Fruit fly (Drosophila melanogaster) whole organism, embryonic: Measurements from ENCODE around the gene Sec8.
A peak's percentile ranks its signal among the peaks of the same experiment; 100 is the strongest.

ENCODE experiments used
- C15 ChIP-seq: fragments of 200-800 bp; sonication (Bioruptor generic); IDR thresholded peaks from 3 replicates; pipeline ENCODE4 v1.3.6; 2022; ENCODE audit warnings: missing biosample characterization, missing genetic modification characterization
- CG10209 ChIP-seq: fragments of 200-800 bp; sonication (Bioruptor generic); optimal IDR thresholded peaks from 3 replicates; lab custom pipeline; 2017; ENCODE audit warnings: missing biosample characterization, mild to moderate bottlenecking, missing genetic modification characterization, missing genetic modification reagents
- CG10543 ChIP-seq: fragments of 200-800 bp; sonication (Bioruptor generic); optimal IDR thresholded peaks from 3 replicates; lab custom pipeline; 2017; ENCODE audit warnings: missing biosample characterization, mild to moderate bottlenecking, missing genetic modification characterization, moderate library complexity
- CG10654 ChIP-seq: fragments of 200-800 bp; sonication (Bioruptor generic); optimal IDR thresholded peaks from 2 replicates; lab custom pipeline; 2016; ENCODE audit warnings: missing biosample characterization, missing genetic modification characterization
- CG15011 ChIP-seq: fragments of 200-800 bp; sonication (Bioruptor generic); optimal IDR thresholded peaks from 3 replicates; lab custom pipeline; 2018; ENCODE audit warnings: missing biosample characterization, mild to moderate bottlenecking, missing genetic modification characterization
- CG1647 ChIP-seq: fragments of 200-800 bp; sonication (Bioruptor generic); optimal IDR thresholded peaks from 3 replicates; lab custom pipeline; 2016; ENCODE audit warnings: missing biosample characterization, missing genetic modification characterization
- CG16779 ChIP-seq: fragments of 200-800 bp; sonication (Bioruptor generic); IDR thresholded peaks from 2 replicates; pipeline ENCODE4 v1.3.6; 2022; ENCODE audit warnings: missing biosample characterization, missing genetic modification characterization
- CG16815 ChIP-seq: fragments of 200-800 bp; sonication (Bioruptor generic); optimal IDR thresholded peaks from 3 replicates; lab custom pipeline; 2017; ENCODE audit warnings: missing biosample characterization, mild to moderate bottlenecking, missing genetic modification characterization
- CG17328 ChIP-seq: fragments of 200-800 bp; sonication (Bioruptor generic); IDR thresholded peaks from 2 replicates; pipeline ENCODE4 v1.3.6; 2022; ENCODE audit warnings: missing biosample characterization, missing genetic modification characterization
- CG32772 ChIP-seq: fragments of 200-800 bp; sonication (Bioruptor generic); IDR thresholded peaks from 2 replicates; pipeline ENCODE4 v1.3.6; 2022; ENCODE audit warnings: missing biosample characterization, missing genetic modification characterization
- CG3407 ChIP-seq: fragments of 200-800 bp; sonication (Bioruptor generic); optimal IDR thresholded peaks from 2 replicates; lab custom pipeline; 2018; ENCODE audit warnings: missing biosample characterization, mild to moderate bottlenecking, missing genetic modification characterization
- CG34422 ChIP-seq: fragments of 200-800 bp; sonication (Bioruptor generic); IDR thresholded peaks from 3 replicates; pipeline ENCODE4 v1.3.6; 2022; ENCODE audit warnings: missing biosample characterization, missing genetic modification characterization
- CG4360 ChIP-seq: fragments of 200-800 bp; sonication (Bioruptor generic); IDR thresholded peaks from 2 replicates; pipeline ENCODE4 v1.3.6; 2022; ENCODE audit warnings: missing biosample characterization, missing genetic modification characterization
- CG43689 ChIP-seq: fragments of 200-800 bp; sonication (Bioruptor generic); IDR thresholded peaks from 2 replicates; pipeline ENCODE4 v1.3.6; 2022; ENCODE audit warnings: missing biosample characterization, missing genetic modification characterization
- CG6765 ChIP-seq: fragments of 200-800 bp; sonication (Bioruptor generic); optimal IDR thresholded peaks from 3 replicates; lab custom pipeline; 2017; ENCODE audit warnings: missing biosample characterization, mild to moderate bottlenecking, missing genetic modification characterization
- CG8944 ChIP-seq: fragments of 200-800 bp; sonication (Bioruptor generic); optimal IDR thresholded peaks from 3 replicates; lab custom pipeline; 2016; ENCODE audit warnings: missing biosample characterization, missing genetic modification characterization
- CHES-1-like ChIP-seq: fragments of 200-800 bp; sonication (Bioruptor generic); optimal IDR thresholded peaks from 2 replicates; lab custom pipeline; 2016; ENCODE audit warnings: missing biosample characterization, missing genetic modification characterization
- Deaf1 ChIP-seq: fragments of 200-800 bp; optimal IDR thresholded peaks from 3 replicates; lab custom pipeline; 2019; ENCODE audit warnings: missing biosample characterization, mild to moderate bottlenecking, missing genetic modification characterization, moderate library complexity
- Dip2 ChIP-seq: fragments of 200-800 bp; sonication (Bioruptor generic); IDR thresholded peaks from 2 replicates; pipeline ENCODE4 v1.3.6; 2022; ENCODE audit warnings: missing biosample characterization, missing genetic modification characterization
- E2f2 ChIP-seq: fragments of 200-800 bp; sonication (Bioruptor generic); IDR thresholded peaks from 2 replicates; pipeline ENCODE4 v1.3.6; 2022; ENCODE audit warnings: missing biosample characterization, missing genetic modification characterization
- Ets97D ChIP-seq: fragments of 200-800 bp; sonication (Bioruptor generic); optimal IDR thresholded peaks from 3 replicates; lab custom pipeline; 2016; ENCODE audit warnings: missing biosample characterization, missing genetic modification characterization
- MESR4 ChIP-seq: fragments of 200-800 bp; sonication (Bioruptor generic); optimal IDR thresholded peaks from 2 replicates; lab custom pipeline; 2018; ENCODE audit warnings: missing biosample characterization, mild to moderate bottlenecking, missing genetic modification characterization, moderate library complexity
- MTF-1 ChIP-seq: fragments of 200-800 bp; sonication (Bioruptor generic); optimal IDR thresholded peaks from 2 replicates; lab custom pipeline; 2018; ENCODE audit warnings: missing biosample characterization, mild to moderate bottlenecking, missing genetic modification characterization, borderline replicate concordance
- Mad ChIP-seq: fragments of 200-800 bp; sonication (Bioruptor generic); optimal IDR thresholded peaks from 2 replicates; lab custom pipeline; 2016; ENCODE audit warnings: missing biosample characterization, missing genetic modification characterization
- Meics ChIP-seq: fragments of 200-800 bp; sonication (Bioruptor generic); optimal IDR thresholded peaks from 2 replicates; lab custom pipeline; 2017; ENCODE audit warnings: missing biosample characterization, mild to moderate bottlenecking, missing genetic modification characterization
- Nf-YC ChIP-seq: fragments of 200-800 bp; optimal IDR thresholded peaks from 3 replicates; lab custom pipeline; 2019; ENCODE audit warnings: missing biosample characterization, mild to moderate bottlenecking, missing genetic modification characterization, moderate library complexity
- Vsx1 ChIP-seq: fragments of 200-800 bp; sonication (Bioruptor generic); optimal IDR thresholded peaks from 2 replicates; lab custom pipeline; 2017; ENCODE audit warnings: missing biosample characterization, mild to moderate bottlenecking, missing genetic modification characterization, missing genetic modification reagents
- YL-1 ChIP-seq: fragments of 200-800 bp; sonication (Bioruptor generic); optimal IDR thresholded peaks from 3 replicates; lab custom pipeline; 2017; ENCODE audit warnings: missing biosample characterization, mild to moderate bottlenecking, missing genetic modification characterization
- ab ChIP-seq: fragments of 200-800 bp; sonication (Bioruptor generic); optimal IDR thresholded peaks from 2 replicates; lab custom pipeline; 2016; ENCODE audit warnings: missing biosample characterization, missing genetic modification characterization
- ac ChIP-seq: fragments of 200-800 bp; sonication (Bioruptor generic); optimal IDR thresholded peaks from 3 replicates; lab custom pipeline; 2017; ENCODE audit warnings: missing biosample characterization, mild to moderate bottlenecking, missing genetic modification characterization
- cad ChIP-seq: fragments of >200 bp; optimal IDR thresholded peaks from 2 replicates; lab custom pipeline; 2017; ENCODE audit warnings: missing biosample characterization, missing genetic modification characterization
- cato ChIP-seq: fragments of 200-800 bp; sonication (Bioruptor generic); optimal IDR thresholded peaks from 2 replicates; lab custom pipeline; 2016; ENCODE audit warnings: missing biosample characterization, missing genetic modification characterization, borderline replicate concordance
- dpn ChIP-seq, 2 experiments: fragments of 200-800 bp; sonication (Bioruptor generic); optimal IDR thresholded peaks; 3 replicates each; lab custom pipeline; 2016; ENCODE audit warnings: missing biosample characterization in 2 of 2, missing genetic modification characterization in 2 of 2
- fru ChIP-seq: fragments of >200 bp; optimal IDR thresholded peaks from 2 replicates; lab custom pipeline; 2017
- fu2 ChIP-seq: fragments of 200-800 bp; sonication (Bioruptor generic); optimal IDR thresholded peaks from 2 replicates; lab custom pipeline; 2016; ENCODE audit warnings: missing biosample characterization, missing genetic modification characterization
- grn ChIP-seq: fragments of 200-800 bp; sonication (Bioruptor generic); optimal IDR thresholded peaks from 3 replicates; lab custom pipeline; 2017; ENCODE audit warnings: missing biosample characterization, missing genetic modification characterization
- hb ChIP-seq: fragments of 200-800 bp; sonication (Bioruptor generic); IDR thresholded peaks from 3 replicates; pipeline ENCODE4 v1.3.6; 2022; ENCODE audit warnings: missing biosample characterization, missing genetic modification characterization; ENCODE audit not compliant: partially characterized antibody
- jing ChIP-seq: fragments of 200-800 bp; sonication (Bioruptor generic); optimal IDR thresholded peaks from 2 replicates; lab custom pipeline; 2018; ENCODE audit warnings: missing biosample characterization, mild to moderate bottlenecking, missing genetic modification characterization
- jumu ChIP-seq: fragments of 200-800 bp; sonication (Bioruptor generic); optimal IDR thresholded peaks from 3 replicates; lab custom pipeline; 2016; ENCODE audit warnings: missing biosample characterization, missing genetic modification characterization
- lilli ChIP-seq: fragments of 200-800 bp; sonication (Bioruptor generic); optimal IDR thresholded peaks from 3 replicates; lab custom pipeline; 2016; ENCODE audit warnings: missing biosample characterization, missing genetic modification characterization
- pan ChIP-seq, 4 experiments: fragments of >200 bp in 3 of 4; fragments of 200-800 bp in 1 of 4; sonication (Bioruptor generic) in 1 of 4; optimal IDR thresholded peaks in 3 of 4; IDR thresholded peaks in 1 of 4; 2 replicates each; pipeline versions ENCODE4 v1.3.6 to Lab custom; 2017 to 2022; ENCODE audit warnings: missing biosample characterization in 2 of 4, missing genetic modification characterization in 2 of 4, mixed read lengths in 1 of 4
- prd ChIP-seq, 3 experiments: fragments of >200 bp in 2 of 3; fragments of 200-800 bp in 1 of 3; sonication (Bioruptor generic) in 1 of 3; optimal IDR thresholded peaks in 2 of 3; IDR thresholded peaks in 1 of 3; 2 replicates in 2 of 3; 3 replicates in 1 of 3; pipeline versions ENCODE4 v1.3.6 to Lab custom; 2017 to 2022; ENCODE audit warnings: missing biosample characterization in 1 of 3, missing genetic modification characterization in 1 of 3
- pum ChIP-seq: fragments of 200-800 bp; sonication (Bioruptor generic); optimal IDR thresholded peaks from 2 replicates; lab custom pipeline; 2016; ENCODE audit warnings: missing biosample characterization, missing genetic modification characterization
- pzg ChIP-seq: fragments of 200-800 bp; sonication (Bioruptor generic); optimal IDR thresholded peaks from 3 replicates; lab custom pipeline; 2018; ENCODE audit warnings: missing biosample characterization, mild to moderate bottlenecking, missing genetic modification characterization, moderate library complexity
- sc ChIP-seq, 3 experiments: fragments of >200 bp in 2 of 3; fragments of 200-800 bp in 1 of 3; sonication (Bioruptor generic) in 1 of 3; optimal IDR thresholded peaks; 2 replicates in 2 of 3; 3 replicates in 1 of 3; lab custom pipeline; 2017; ENCODE audit warnings: mild to moderate bottlenecking in 1 of 3, missing biosample characterization in 1 of 3, missing genetic modification characterization in 1 of 3, missing genetic modification reagents in 1 of 3
- zen ChIP-seq: fragments of 200-800 bp; sonication (Bioruptor generic); optimal IDR thresholded peaks from 3 replicates; lab custom pipeline; 2018; ENCODE audit warnings: missing biosample characterization, mild to moderate bottlenecking, missing genetic modification characterization, moderate library complexity
- zfh2 ChIP-seq: fragments of 200-800 bp; sonication (Bioruptor generic); optimal IDR thresholded peaks from 2 replicates; lab custom pipeline; 2016; ENCODE audit warnings: missing biosample characterization, missing genetic modification characterization

The Sec8 gene

DNA sequence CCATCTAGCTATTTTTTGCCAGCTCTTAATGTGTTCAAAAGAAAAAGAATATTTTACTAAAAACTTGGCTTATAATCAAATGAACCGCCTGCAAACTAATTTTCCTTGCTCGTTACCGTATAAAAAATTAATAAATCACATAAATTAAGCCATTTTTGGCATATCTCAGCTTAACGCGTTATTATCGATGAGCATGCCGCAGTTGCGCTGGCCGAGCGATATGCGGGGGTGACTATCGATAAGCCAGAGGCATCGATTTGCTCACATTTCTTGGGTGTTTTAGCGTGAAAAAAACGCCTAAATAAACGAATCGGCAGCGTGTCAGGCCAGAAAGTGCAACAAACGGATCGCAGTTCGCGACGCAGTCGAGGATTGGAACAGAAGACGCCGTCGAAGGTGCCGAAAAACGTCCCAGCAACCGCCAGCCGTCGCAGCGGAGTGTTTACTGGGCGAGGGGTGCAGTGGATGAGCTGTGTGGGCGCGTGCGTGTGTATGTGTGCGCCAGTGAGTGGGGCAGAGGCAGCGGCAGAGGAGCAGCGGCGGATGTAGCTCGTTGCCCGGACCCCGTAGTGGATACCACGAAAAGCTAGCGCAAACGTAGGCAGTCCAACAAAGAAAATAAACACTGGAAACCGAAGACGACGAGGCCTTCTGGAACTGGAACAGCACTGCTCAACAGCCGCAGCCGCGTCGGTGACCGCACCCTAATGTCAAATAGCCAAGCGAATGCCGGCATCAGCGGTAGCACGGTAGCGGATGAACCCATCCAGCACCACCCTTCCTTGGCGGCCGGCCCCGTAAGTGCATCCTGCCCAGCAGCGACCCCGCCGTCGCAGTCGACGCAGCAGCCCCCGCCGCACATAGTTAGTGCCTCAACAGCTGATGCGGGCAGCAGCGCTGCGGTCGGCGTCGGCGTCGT lies 16.3 kb downstream of the Sec8 start, which contains the start of the genes Sym and Madm (continued):
- peak; percentile 48 for TF ChIP-seq Meics (GFP tag; lab: Kevin White, UChicago)
- TF ChIP-seq CG17328 (GFP tag; lab: Robert Waterston, UW) = no peak
- peak; percentile 29 for TF ChIP-seq cato (GFP tag; lab: Kevin White, UChicago)
- TF ChIP-seq grn (GFP tag; lab: Kevin White, UChicago) = no peak
- TF ChIP-seq CG1647 = no peak
- peak; percentile 72 for TF ChIP-seq lilli (GFP tag; lab: Kevin White, UChicago)
- no peak for TF ChIP-seq Vsx1 (GFP tag; lab: Kevin White, UChicago)
- no peak for TF ChIP-seq CG4360 (GFP tag; lab: Robert Waterston, UW)
- TF ChIP-seq jing = no peak
- TF ChIP-seq sc (optimal IDR thresholded peaks at IDR 0.05; lab: Kevin White, UChicago) = no peak
- TF ChIP-seq sc (GFP tag; optimal IDR thresholded peaks at IDR 0.05; lab: Kevin White, UChicago) = no peak
- TF ChIP-seq Deaf1 (tag; lab: Kevin White, UChicago) = no peak
- peak; percentile 22 for TF ChIP-seq jumu
- peak; percentile 22 for TF ChIP-seq CG10654
- no peak for TF ChIP-seq CG10209 (GFP tag; lab: Kevin White, UChicago)
- TF ChIP-seq ac (GFP tag; lab: Kevin White, UChicago) = no peak
- TF ChIP-seq pzg = peak; percentile 66
- no peak for TF ChIP-seq CG6765 (GFP tag; lab: Kevin White, UChicago)
- peak; percentile 96 for TF ChIP-seq MESR4
- TF ChIP-seq fu2 (GFP tag; lab: Kevin White, UChicago) = peak; percentile 32
- no peak for TF ChIP-seq CG16779
- peak; percentile 19 to 48 for TF ChIP-seq dpn (GFP tag; optimal IDR thresholded peaks at IDR 0.05; lab: Kevin White, UChicago)
- peak; percentile 49 for TF ChIP-seq Nf-YC
- TF ChIP-seq E2f2 (GFP tag; lab: Robert Waterston, UW) = peak; percentile 44; the same call in 1 of the 2 replicates
- TF ChIP-seq zfh2 (GFP tag; lab: Kevin White, UChicago) = peak; percentile 50
- TF ChIP-seq CG34422 = 0 out of 3 replicates have a peak, but pooled peaks have one; percentile 41
- no peak for TF ChIP-seq CG3407
- TF ChIP-seq pum = peak; percentile 60
- TF ChIP-seq prd (optimal IDR thresholded peaks at IDR 0.05; lab: Kevin White, UChicago) = no peak
- peak; percentile 72 for TF ChIP-seq prd (GFP tag; IDR thresholded peaks at IDR 0.05; lab: Robert Waterston, UW)
- no peak for TF ChIP-seq fru (lab: Kevin White, UChicago)
- TF ChIP-seq cad (GFP tag; lab: Kevin White, UChicago) = no peak
- TF ChIP-seq pan (optimal IDR thresholded peaks at IDR 0.05; lab: Kevin White, UChicago) = no peak
- TF ChIP-seq pan (GFP tag; optimal IDR thresholded peaks at IDR 0.05 in 1 of 2, IDR thresholded peaks at IDR 0.05 in 1 of 2) = no peak
- peak; percentile 84 for TF ChIP-seq Ets97D
- peak; percentile 54 for TF ChIP-seq CHES-1-like (GFP tag; lab: Kevin White, UChicago)
- peak; percentile 88 for TF ChIP-seq hb
- peak; percentile 38 for TF ChIP-seq CG8944 (GFP tag; lab: Kevin White, UChicago)
- TF ChIP-seq C15 (GFP tag; lab: Robert Waterston, UW) = no peak
- TF ChIP-seq CG15011 (GFP tag; lab: Kevin White, UChicago) = no peak
- TF ChIP-seq CG10543 (GFP tag; lab: Kevin White, UChicago) = peak; percentile 14
- peak; percentile 50 for TF ChIP-seq zen (tag; lab: Kevin White, UChicago)
- no peak for TF ChIP-seq ab (GFP tag; lab: Kevin White, UChicago)
- TF ChIP-seq CG32772 (GFP tag; lab: Robert Waterston, UW) = 0 out of 2 replicates have a peak, but pooled peaks have one; percentile 20
- TF ChIP-seq CG43689 = no peak
- peak; percentile 92 for TF ChIP-seq YL-1 (GFP tag; lab: Kevin White, UChicago)
- peak; percentile 1 for TF ChIP-seq CG16815 (GFP tag; lab: Kevin White, UChicago)
- TF ChIP-seq Dip2 (GFP tag; lab: Robert Waterston, UW) = no peak
- peak; percentile 7 for TF ChIP-seq Mad (GFP tag; lab: Kevin White, UChicago)
- TF ChIP-seq MTF-1 (GFP tag; lab: Kevin White, UChicago) = no peak
